Fruit fly (Drosophila melanogaster) whole organism, larva: ENCODE measurements around the gene CG7006.
A peak's percentile ranks its signal among the peaks of the same experiment; 100 is the strongest.

ENCODE experiments used
- noc ChIP-seq: fragments of 200-800 bp; sonication (Bioruptor generic); optimal IDR thresholded peaks from 3 replicates; lab custom pipeline; 2019; ENCODE audit warnings: missing biosample characterization, mild to moderate bottlenecking, missing genetic modification characterization, moderate library complexity

CG7006 gene

DNA sequence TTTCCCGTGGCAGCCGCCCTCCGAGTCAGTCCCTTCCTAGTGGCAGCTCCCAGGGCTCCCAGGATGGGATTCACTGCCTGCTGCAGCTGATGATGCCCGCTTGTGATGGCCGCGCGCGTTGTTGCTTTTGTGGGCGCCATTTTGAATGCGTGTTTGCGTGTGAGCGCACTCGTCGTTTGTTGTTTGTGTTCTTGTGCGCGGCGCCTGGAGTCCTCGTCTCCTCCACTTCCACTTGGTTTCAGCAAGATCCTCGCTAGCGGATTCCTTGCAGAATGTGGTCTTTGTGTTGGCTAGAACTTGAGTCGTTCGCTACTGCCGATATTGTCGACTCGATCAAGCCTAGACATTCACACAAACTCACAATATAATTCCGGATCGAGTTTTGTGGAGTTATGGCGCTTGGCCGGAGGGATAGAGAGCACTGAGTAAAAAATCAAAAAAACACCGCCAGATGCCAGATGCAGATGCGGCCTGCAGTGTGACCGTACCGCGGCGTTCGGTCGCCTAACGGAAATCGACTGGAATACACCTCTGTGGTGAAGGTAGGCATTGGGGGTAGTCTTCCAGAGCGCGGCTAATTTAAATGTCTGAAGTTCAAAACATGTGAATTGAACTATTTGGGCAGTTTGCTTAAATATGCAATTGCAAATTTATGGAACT is 20.1 kb downstream of the CG7006 start, which contains the start of gene CycB3:
TSS of gene CycB3 (minus strand) at position 428 of the 660 bp plus-strand sequence.
- TF ChIP-seq noc (tag; lab: Kevin White, UChicago), result no peak

DNA sequence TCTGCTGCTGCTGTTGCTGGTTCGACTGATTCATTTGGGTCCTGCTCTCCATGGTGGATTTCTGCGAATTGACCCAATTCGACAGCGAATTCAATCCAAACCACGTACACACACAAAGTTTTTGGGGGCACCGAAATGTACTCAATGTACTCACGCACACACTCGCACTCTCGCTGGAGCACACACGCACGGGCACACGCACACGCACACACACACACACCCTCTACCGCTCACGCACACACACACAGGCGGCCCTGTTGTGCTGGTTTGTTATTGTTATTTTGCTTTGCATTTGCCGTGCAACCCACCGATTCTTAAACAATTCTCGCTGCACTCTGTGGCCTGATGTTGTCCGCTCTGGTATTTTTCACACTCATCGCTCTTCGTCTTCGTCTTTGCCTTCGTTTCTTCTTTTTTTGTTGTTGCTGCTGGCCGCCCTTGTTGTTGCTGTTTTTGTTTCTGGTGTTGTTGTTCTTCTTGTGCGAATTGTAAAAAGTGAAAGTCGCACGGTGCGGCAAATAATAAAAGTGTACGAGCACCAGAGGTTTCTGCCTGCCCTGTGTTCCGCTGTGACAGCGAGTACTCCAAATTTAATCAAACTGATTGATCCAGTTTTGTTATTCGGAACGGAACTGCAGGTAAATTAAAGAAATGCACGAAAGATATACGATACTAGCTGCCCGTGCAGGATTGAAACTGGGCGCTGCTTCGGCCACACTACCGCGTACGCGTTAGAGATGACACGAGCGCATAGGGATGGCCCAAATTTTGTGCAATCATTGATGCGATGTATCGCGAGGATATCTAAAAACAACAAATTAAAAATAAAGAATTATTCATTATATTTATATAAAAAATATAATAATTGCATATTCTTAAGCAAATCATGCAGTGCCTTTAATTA is 25.8 kb downstream of the CG7006 start, which contains the start of gene CG3744:
TSS of gene CG3744 (minus strand) at position 716 of the 904 bp plus-strand sequence.
- TF ChIP-seq noc (tag; lab: Kevin White, UChicago), result peak; percentile 41

DNA sequence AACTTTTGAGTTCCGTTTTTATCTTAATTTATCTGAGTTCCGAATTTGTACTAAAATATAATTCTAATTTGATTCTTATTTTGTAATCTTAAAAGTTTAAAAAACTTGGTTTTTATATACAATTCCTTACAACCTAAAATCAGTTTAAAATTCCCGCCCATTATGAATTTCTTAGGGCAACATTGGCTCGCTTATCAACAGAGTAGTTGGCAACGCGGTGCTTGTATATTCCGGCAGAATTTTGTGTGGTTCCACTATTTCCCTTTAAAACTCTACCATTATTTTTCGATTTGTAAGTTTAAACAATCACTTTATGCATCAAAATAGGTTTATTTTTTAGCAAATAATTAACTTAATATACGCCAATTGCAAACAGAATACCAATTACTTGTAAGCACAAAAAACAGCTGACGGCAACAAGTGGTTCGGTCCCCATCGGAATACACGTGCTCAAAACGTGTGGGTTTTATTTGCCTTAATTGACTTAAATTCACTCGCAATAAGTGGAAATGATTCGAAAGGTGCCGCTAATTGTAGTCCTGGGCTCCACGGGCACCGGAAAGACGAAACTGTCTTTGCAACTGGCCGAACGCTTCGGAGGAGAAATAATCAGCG is 26.5 kb downstream of the CG7006 start, which contains the start of the genes CG11089 and CG31381:
TSS of gene CG11089 (plus strand) at position 203 of the 615 bp plus-strand sequence.
TSS of gene CG31381 (plus strand) at position 203 of the 615 bp plus-strand sequence.
- no peak for TF ChIP-seq noc (tag; lab: Kevin White, UChicago)

DNA sequence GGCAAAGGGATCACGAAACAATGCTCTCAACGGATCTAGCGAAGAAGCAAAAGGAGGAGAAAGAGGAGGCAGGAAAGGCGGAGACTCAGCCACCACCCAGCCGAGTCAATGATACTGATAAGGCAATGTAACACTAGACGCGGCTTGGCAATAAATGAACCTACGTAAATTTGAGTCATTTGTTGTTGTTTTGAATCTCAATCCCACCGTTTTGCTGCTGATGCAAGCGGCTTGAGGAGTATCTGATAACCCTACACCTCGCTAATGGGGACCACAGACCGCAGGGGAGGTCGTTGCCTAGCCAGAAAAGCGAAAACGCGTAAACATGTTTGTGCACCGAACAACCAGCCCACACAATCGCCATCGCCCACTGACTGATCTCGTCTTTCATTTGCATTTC is 28.2 kb downstream of the CG7006 start:
- TF ChIP-seq noc (tag; lab: Kevin White, UChicago), result no peak

DNA sequence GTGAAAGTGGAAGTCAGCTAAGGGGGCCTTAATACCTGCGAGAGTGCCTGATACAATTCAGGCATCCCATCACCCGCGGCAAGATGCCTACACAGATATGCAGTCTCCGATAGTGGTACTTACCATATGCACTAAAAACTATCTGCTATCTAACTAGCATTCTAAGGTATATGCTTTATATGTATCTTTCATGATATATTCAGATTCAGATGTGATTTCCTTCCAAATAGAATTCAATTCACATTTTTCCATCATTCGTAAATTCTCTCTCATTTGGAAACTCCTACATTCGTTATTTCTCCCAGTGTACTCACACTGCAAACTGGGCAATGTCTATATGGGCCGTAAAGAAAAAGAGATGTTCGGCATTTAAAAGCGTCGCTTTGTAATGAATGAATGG is 36.0 kb downstream of the CG7006 start:
- TF ChIP-seq noc (tag; lab: Kevin White, UChicago), result no peak

DNA sequence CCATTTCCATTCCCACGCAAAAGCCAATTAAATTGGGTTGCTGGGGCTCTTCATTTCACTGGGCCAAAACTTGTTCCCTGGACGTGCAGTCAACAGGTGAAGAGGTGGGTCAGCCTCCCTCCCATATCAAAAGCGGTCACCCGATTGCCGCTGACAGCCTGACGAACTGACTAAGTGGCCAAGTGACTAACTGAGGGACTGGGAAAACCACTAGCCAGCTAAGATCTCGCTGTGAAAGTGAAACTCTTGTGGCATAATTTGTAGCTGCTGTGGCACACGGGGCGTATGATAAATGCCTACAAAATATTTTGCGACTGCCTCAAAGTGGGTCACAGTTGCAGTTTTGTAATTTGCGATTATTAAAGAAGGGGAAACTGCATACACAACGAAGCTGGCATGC is 38.0 kb downstream of the CG7006 start:
- TF ChIP-seq noc (tag; lab: Kevin White, UChicago), result no peak

DNA sequence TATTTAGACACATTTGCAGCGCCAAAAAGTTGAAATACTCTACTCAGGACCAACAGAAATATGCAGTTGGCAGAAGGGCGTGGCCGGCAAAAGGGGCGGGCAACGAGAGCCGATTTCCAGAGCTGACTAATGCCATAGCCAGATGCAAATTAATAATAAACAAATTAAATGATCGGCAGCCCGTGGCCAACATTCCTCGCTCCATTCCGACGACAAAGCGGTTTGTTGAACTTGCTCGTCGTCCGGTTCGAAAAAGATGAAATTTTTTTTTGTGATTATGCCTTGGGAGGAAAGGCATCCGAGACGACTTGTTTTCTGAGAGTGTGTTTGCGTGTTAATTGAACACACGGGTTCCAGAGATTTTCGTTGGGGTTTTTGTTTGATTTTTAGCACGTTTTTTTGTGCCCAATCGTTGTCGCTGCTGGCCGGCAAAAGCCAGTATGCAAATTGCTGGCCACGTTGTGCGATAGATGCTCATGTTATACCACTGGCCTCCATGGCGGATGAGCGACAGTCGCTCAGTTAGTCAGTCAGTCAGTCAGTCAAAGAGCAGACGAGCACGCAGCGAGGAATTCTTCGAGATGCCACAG is 39.0 kb downstream of the CG7006 start:
- no peak for TF ChIP-seq noc (tag; lab: Kevin White, UChicago)

DNA sequence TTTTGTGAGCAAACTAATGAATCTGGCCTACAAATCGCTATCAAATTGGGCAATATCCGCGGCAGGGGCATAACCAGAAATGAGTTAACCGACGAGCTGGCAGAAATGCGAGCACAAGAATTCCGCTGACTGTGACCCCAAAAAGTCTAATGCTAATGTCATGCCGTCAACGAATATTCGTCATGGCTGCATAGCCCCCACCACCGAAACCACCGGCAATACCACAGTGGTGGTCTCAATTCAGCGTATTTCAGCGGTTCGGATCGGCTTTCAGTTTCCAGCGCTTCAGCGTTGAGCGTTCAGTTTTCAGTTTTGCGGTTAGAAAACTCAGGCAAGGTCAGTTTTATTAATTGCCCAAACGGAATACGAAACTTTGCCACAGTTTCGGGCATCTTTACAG is 39.8 kb downstream of the CG7006 start:
- no peak for TF ChIP-seq noc (tag; lab: Kevin White, UChicago)

DNA sequence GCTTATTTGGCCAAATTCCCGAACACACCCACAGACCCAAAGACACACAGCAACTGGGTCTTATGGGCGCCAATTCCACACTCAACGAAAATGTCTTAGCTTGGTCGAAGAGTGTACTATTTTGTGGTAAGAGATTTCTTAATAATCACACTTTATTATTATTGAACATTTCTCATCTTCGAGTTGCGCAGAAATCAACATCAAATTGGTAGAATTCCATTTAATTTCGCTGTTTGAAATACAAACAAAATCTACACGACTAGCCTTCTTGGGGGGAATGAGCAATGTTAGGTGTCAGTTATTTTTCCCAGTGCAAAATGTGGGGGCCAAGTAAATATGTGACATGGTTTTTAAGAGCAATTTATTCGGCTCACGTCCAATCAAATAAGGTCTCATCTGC is 40.5 kb downstream of the CG7006 start:
- TF ChIP-seq noc (tag; lab: Kevin White, UChicago), result peak; percentile 21

DNA sequence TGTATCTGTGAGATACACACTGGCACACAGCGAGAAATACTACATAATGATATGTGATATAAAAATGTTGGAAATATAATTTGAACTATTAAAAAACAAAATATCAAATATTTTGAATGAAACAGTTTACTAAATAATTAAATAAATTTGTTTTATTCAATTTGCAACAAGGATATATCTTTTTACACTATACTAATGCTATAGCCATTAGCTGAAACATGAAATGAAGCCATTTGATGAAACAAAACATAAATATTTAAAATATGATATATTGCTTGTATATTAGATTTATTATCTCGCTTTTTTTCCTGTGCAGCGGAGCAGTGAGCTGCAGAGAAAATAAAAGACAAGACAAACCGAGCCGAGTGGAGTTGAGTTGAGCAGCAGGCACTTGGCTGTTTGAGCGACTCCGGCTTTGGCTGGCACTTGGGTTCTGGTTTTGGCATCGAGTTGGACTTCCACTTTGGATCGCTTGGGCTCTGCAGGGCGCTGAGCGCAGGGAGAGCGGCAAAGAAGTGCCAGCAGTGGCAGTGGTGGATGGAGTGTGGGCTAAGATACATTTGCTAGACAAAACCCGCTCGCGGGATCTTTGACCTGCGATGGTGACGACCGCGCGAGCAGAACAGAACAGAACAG is 43.0 kb downstream of the CG7006 start:
- peak; percentile 91 for TF ChIP-seq noc (tag; lab: Kevin White, UChicago)

DNA sequence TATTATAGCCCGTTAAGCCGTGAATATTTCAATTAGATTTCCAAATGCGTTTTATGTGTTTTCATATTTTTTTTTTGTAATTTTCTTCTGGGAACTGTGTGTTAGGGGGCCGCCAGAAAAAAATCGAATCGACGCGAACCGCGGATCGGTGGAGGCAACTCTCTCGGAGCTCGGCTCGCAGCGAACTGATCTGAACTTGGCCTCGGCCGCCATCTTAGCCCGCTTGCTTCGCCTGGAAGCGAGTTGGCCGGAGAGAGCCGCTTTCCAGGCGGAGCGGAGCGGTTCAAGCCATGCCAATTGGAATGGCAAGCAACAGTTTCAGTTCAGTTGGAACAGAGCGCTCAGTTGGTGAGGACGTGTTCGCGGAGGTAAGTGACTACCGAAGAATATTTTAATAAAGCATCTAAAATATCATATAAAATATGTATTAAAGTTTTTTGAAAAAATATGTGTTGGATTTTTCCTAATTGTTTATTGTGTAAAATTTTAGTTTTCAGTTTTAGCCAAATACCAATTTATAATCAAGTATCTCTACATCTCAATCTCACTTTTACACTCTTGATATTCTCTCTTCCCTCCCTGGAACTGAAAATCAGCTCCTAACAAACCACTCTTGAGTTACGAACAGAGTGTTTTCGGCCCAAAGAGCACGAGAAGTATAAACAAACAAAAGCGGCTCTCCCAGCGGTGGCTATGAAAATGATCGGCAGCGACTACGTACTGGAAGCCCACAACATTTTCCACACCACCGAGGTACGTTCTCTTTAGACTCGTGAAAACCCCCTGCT is 44.2 kb downstream of the CG7006 start, which contains the start of the genes CG31121 and CG11069:
TSS of gene CG31121 (minus strand) at position 187 of the 788 bp plus-strand sequence.
TSS of gene CG11069 (plus strand) at position 324 of the 788 bp plus-strand sequence.
- no peak for TF ChIP-seq noc (tag; lab: Kevin White, UChicago)

DNA sequence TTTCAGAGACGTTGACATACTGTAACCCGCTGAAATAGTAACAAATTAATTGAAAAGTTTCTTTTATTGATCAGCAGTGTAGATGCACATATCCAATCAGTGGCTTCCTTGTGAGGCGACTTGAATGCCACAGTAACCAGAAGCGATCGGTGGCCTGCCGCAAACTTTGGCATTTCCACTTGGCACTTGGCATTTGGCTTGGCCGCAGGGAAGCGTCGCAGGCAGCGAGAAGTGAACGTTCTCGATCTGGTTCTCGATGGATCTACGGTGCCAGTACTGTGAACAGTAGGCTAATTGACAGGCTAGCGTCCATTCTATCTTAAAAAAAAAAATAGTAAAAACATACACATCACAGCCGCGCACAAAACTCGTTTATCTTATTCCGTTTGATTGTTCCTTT is 50.4 kb downstream of the CG7006 start, which contains the start of gene CG10845:
TSS of gene CG10845 (plus strand) at position 301 of the 400 bp plus-strand sequence.
- no peak for TF ChIP-seq noc (tag; lab: Kevin White, UChicago)
